Worm (Caenorhabditis elegans) whole organism, mixed stage, embryonic: ENCODE measurements around the gene fbxa-1.
A peak's percentile ranks its signal among the peaks of the same experiment; 100 is the strongest.
"Not testable (repeated sequence)": the region's sequence is repeated elsewhere in the genome, so short reads cannot be mapped to it uniquely, and the experiment has no call there.

ENCODE experiments used
- bed-3 ChIP-seq: fragments of 200-800 bp; sonication (Bioruptor generic); optimal IDR thresholded peaks from 3 replicates; lab custom pipeline; 2018; ENCODE audit warnings: mild to moderate bottlenecking, missing genetic modification characterization, moderate library complexity, missing compliant biosample characterization
- blmp-1 ChIP-seq: fragments of 150-350 bp; optimal IDR thresholded peaks from 2 replicates; lab custom pipeline; 2014; ENCODE audit warnings: missing biosample characterization, missing genetic modification characterization
- ceh-39 ChIP-seq: fragments of 150-350 bp; optimal IDR thresholded peaks from 2 replicates; lab custom pipeline; 2014; ENCODE audit warnings: missing biosample characterization, missing genetic modification characterization
- ceh-43 ChIP-seq: fragments of 200-800 bp; sonication (Bioruptor generic); optimal IDR thresholded peaks from 2 replicates; lab custom pipeline; 2018; ENCODE audit warnings: mild to moderate bottlenecking, missing genetic modification characterization, moderate library complexity, missing compliant biosample characterization
- ces-1 ChIP-seq: fragments of 150-350 bp; optimal IDR thresholded peaks from 2 replicates; lab custom pipeline; 2014; ENCODE audit warnings: missing biosample characterization, missing genetic modification reagents, missing genetic modification characterization
- cnd-1 ChIP-seq: fragments of 200-800 bp; sonication (Bioruptor generic); optimal IDR thresholded peaks from 2 replicates; lab custom pipeline; 2018; ENCODE audit warnings: mild to moderate bottlenecking, missing genetic modification characterization, missing compliant biosample characterization
- drap-1 ChIP-seq: fragments of 200-800 bp; sonication (Bioruptor generic); optimal IDR thresholded peaks from 3 replicates; lab custom pipeline; 2018; ENCODE audit warnings: mild to moderate bottlenecking, missing genetic modification characterization, missing compliant biosample characterization
- elt-1 ChIP-seq: sonication (generic microtip); optimal IDR thresholded peaks from 2 replicates; lab custom pipeline; 2017; ENCODE audit warnings: missing genetic modification characterization, mild to moderate bottlenecking, missing compliant biosample characterization, antibody characterized with exemption, moderate library complexity, borderline replicate concordance; ENCODE audit not compliant: insufficient read depth
- elt-3 ChIP-seq: fragments of 150-350 bp; optimal IDR thresholded peaks from 2 replicates; lab custom pipeline; 2014; ENCODE audit warnings: missing biosample characterization, missing genetic modification characterization
- ham-2 ChIP-seq: fragments of 200-800 bp; sonication (Bioruptor generic); optimal IDR thresholded peaks from 2 replicates; lab custom pipeline; 2018; ENCODE audit warnings: mild to moderate bottlenecking, missing genetic modification characterization, missing compliant biosample characterization
- lin-13 ChIP-seq: fragments of 150-350 bp; optimal IDR thresholded peaks from 2 replicates; lab custom pipeline; 2014; ENCODE audit warnings: missing biosample characterization, missing genetic modification characterization
- lin-32 ChIP-seq: fragments of 200-800 bp; sonication (Bioruptor generic); optimal IDR thresholded peaks from 2 replicates; lab custom pipeline; 2018; ENCODE audit warnings: mild to moderate bottlenecking, missing genetic modification characterization, missing compliant biosample characterization
- lsy-2 ChIP-seq: fragments of 150-350 bp; optimal IDR thresholded peaks from 2 replicates; lab custom pipeline; 2014; ENCODE audit warnings: missing biosample characterization, missing genetic modification characterization
- mab-5 ChIP-seq: fragments of 150-350 bp; optimal IDR thresholded peaks from 2 replicates; lab custom pipeline; 2014; ENCODE audit warnings: missing biosample characterization, missing genetic modification characterization
- mep-1 ChIP-seq: fragments of 150-350 bp; optimal IDR thresholded peaks from 2 replicates; lab custom pipeline; 2017; ENCODE audit warnings: missing biosample characterization, missing genetic modification reagents, missing genetic modification characterization, inconsistent platforms
- nhr-2 ChIP-seq: fragments of 150-350 bp; optimal IDR thresholded peaks from 2 replicates; lab custom pipeline; 2014; ENCODE audit warnings: missing biosample characterization, missing genetic modification characterization
- nhr-237 ChIP-seq: fragments of 150-350 bp; optimal IDR thresholded peaks from 2 replicates; lab custom pipeline; 2014; ENCODE audit warnings: missing biosample characterization, missing genetic modification characterization
- nhr-28 ChIP-seq: fragments of 150-350 bp; optimal IDR thresholded peaks from 2 replicates; lab custom pipeline; 2014; ENCODE audit warnings: missing biosample characterization, missing genetic modification characterization
- nhr-76 ChIP-seq: sonication (generic microtip); optimal IDR thresholded peaks from 2 replicates; lab custom pipeline; 2017; ENCODE audit warnings: missing biosample characterization, missing genetic modification characterization
- pha-4 ChIP-seq: fragments of 150-350 bp; optimal IDR thresholded peaks from 2 replicates; lab custom pipeline; 2018; ENCODE audit warnings: missing biosample characterization, missing genetic modification reagents, missing genetic modification characterization
- sem-2 ChIP-seq: fragments of 200-800 bp; sonication (Bioruptor generic); optimal IDR thresholded peaks from 2 replicates; lab custom pipeline; 2018; ENCODE audit warnings: mild to moderate bottlenecking, missing genetic modification characterization, missing compliant biosample characterization
- snpc-4 ChIP-seq: fragments of 150-350 bp; optimal IDR thresholded peaks from 2 replicates; lab custom pipeline; 2014; ENCODE audit warnings: missing biosample characterization, missing genetic modification characterization
- sptf-1 ChIP-seq: sonication (generic microtip); optimal IDR thresholded peaks from 2 replicates; lab custom pipeline; 2017; ENCODE audit warnings: mild to moderate bottlenecking, missing genetic modification characterization, moderate library complexity, missing compliant biosample characterization
- tbx-8 ChIP-seq: fragments of 200-800 bp; sonication (Bioruptor generic); optimal IDR thresholded peaks from 2 replicates; lab custom pipeline; 2018; ENCODE audit warnings: mild to moderate bottlenecking, missing genetic modification characterization, moderate library complexity, missing compliant biosample characterization
- unc-120 ChIP-seq: sonication (generic microtip); optimal IDR thresholded peaks from 2 replicates; lab custom pipeline; 2017; ENCODE audit warnings: missing genetic modification characterization, missing compliant biosample characterization; ENCODE audit not compliant: poor library complexity, severe bottlenecking
- unc-39 ChIP-seq: fragments of 150-350 bp; optimal IDR thresholded peaks from 2 replicates; lab custom pipeline; 2014; ENCODE audit warnings: missing biosample characterization, missing genetic modification characterization
- unc-62 ChIP-seq: fragments of 150-350 bp; optimal IDR thresholded peaks from 2 replicates; lab custom pipeline; 2014; ENCODE audit warnings: missing biosample characterization, missing genetic modification reagents, missing genetic modification characterization
- zip-8 ChIP-seq: fragments of 150-350 bp; optimal IDR thresholded peaks from 2 replicates; lab custom pipeline; 2014; ENCODE audit warnings: missing biosample characterization, missing genetic modification characterization
- ztf-11 ChIP-seq: fragments of 150-350 bp; optimal IDR thresholded peaks from 2 replicates; lab custom pipeline; 2014; ENCODE audit warnings: missing biosample characterization, missing genetic modification characterization

fbxa-1 gene

ce11 chrIII:2272075-2272474 lies 35.9 kb downstream of the fbxa-1 start, which contains the start of gene fbxa-48:
Gene fbxa-48, minus strand, starts transcription at chrIII:2272175.
- TF ChIP-seq mab-5 (tag; lab: Kevin White, UChicago) (no peak), pha-4 (tag; lab: Kevin White, UChicago) (no peak), unc-39 (no peak), nhr-2 (tag; lab: Kevin White, UChicago) (no peak), nhr-237 (no peak), sptf-1 (no peak), blmp-1 (tag; lab: Kevin White, UChicago) (no peak), tbx-8 (no peak), bed-3 (GFP tag; lab: Kevin White, UChicago) (no peak), unc-62 (GFP tag; lab: Kevin White, UChicago) (no peak), nhr-28 (no peak), ham-2 (GFP tag; lab: Kevin White, UChicago) (no peak), lin-32 (GFP tag; lab: Kevin White, UChicago) (no peak), lsy-2 (no peak)
- TF ChIP-seq, all 35 proteins: peak for 0

ce11 chrIII:2265986-2266701 lies 41.8 kb downstream of the fbxa-1 start, which contains the start of gene fbxa-9:
Gene fbxa-9, plus strand, starts transcription at chrIII:2266651.
- TF ChIP-seq unc-120 (tag; lab: Kevin White, UChicago) (no peak), nhr-28 (no peak), elt-3 (no peak), lin-13 (tag; lab: Kevin White, UChicago) (no peak), unc-62 (GFP tag; lab: Kevin White, UChicago) (no peak), unc-39 (no peak), tbx-8 (no peak), drap-1 (GFP tag; lab: Kevin White, UChicago) (no peak), snpc-4 (no peak), sem-2 (GFP tag; lab: Kevin White, UChicago) (no peak), ham-2 (GFP tag; lab: Kevin White, UChicago) (no peak), sptf-1 (no peak), mep-1 (tag; lab: Kevin White, UChicago) (no peak)
- TF ChIP-seq, all 35 proteins: peak for 0

DNA sequence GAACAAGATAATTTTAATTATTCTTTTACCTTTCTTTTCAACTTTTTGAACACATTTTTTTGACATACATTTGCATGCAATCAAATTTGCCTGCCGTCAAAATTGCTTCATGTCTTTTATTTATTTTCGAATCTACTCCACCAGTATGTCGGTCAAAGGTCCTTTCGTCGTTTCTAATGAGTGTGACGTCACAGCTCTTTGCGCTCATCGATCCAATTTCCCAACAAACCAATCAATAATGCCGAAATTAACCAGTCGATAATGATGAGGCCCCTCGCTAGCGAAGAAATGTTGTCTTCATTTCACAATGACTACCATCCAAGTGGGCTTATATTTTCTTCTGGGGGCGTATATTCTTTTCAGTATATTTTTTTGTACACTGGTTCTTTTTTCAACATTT lies 45.0 kb downstream of the fbxa-1 start, which contains the start of gene Y54F10BM.6:
Gene Y54F10BM.6 (plus strand): TSS at position 301 of the 400 bp plus-strand sequence.
- TF ChIP-seq ceh-39 (tag; lab: Kevin White, UChicago) (peak; percentile 49), bed-3 (GFP tag; lab: Kevin White, UChicago) (no peak), lsy-2 (no peak), lin-13 (tag; lab: Kevin White, UChicago) (no peak), tbx-8 (no peak), unc-39 (no peak), zip-8 (tag; lab: Kevin White, UChicago) (peak; percentile 6), lin-32 (GFP tag; lab: Kevin White, UChicago) (no peak)

DNA sequence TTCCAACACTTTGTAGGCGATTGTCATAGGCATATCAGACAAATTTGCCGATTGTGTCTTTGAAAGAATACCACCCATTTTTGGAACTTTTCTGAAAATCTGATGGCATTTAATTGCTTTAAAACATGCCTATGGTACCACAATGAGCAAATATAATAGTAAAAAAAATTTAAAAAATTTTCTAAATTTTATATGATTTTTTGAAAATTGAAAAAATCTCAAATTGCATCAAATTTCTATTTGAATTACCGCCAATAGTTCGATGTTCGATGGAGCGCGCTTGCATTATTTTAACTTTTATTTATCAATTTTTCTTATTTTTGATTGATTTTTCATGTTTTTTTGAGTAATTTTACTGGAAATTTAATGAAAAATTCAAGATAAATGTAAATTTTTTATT lies 46.6 kb downstream of the fbxa-1 start, which contains the start of gene fbxa-42:
Gene fbxa-42 (minus strand): TSS at position 101 of the 400 bp plus-strand sequence.
- not testable (repeated sequence) for TF ChIP-seq ceh-43 (GFP tag; lab: Kevin White, UChicago); unc-120 (tag; lab: Kevin White, UChicago); bed-3 (GFP tag; lab: Kevin White, UChicago)

DNA sequence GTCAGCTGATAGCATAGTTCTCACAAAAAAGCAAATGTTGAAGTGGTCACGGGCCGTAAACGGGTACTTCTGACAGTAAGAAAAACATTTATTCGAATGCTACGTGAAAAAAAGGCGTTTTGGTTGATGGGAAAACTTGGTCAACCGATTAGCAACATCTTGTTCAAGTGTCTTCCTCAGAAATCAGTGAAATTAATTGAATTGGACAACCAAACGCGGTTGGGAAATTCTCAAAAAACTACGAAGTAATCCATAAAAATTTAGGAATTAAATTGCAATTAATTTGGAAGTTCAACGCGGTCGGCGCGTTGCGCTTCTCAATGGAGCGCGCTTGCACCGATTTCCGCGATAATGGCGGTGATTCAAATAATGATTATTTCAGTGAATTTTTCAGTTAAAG lies 48.6 kb downstream of the fbxa-1 start:
- no peak for TF ChIP-seq ceh-39 (tag; lab: Kevin White, UChicago)
- TF ChIP-seq elt-1 (tag; lab: Kevin White, UChicago): no peak
- no peak for TF ChIP-seq ces-1
- TF ChIP-seq nhr-28: no peak
- no peak for TF ChIP-seq lin-32 (GFP tag; lab: Kevin White, UChicago)
- TF ChIP-seq ztf-11: no peak

DNA sequence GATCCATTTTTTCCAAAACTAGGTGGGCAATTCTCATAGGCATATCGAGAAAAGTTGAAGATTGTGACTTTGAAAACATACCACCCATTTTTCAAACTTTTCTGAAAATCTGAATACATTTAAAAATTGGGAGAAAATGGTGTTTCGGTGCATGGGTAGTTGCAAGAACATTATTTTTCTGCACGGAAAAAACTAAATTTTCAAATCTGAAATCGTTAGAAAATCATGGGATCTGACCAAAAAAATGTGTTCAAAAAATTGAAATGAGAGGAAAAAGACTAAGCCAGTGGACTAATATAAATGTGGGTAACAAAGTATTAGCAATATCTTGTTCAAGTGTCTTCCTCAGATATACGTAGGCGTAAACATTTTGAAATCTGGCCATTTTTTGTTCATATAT lies 49.1 kb downstream of the fbxa-1 start, which contains the start of gene fbxa-43:
Gene fbxa-43 (minus strand): TSS at position 101 of the 400 bp plus-strand sequence.
- TF ChIP-seq lin-13 (tag; lab: Kevin White, UChicago) (no peak), sem-2 (GFP tag; lab: Kevin White, UChicago) (no peak), cnd-1 (tag; lab: Kevin White, UChicago) (no peak), ztf-11 (no peak), nhr-2 (tag; lab: Kevin White, UChicago) (no peak), snpc-4 (no peak), nhr-237 (no peak), unc-62 (GFP tag; lab: Kevin White, UChicago) (no peak), ceh-43 (GFP tag; lab: Kevin White, UChicago) (no peak), nhr-76 (tag; lab: Kevin White, UChicago) (no peak), mab-5 (tag; lab: Kevin White, UChicago) (no peak), bed-3 (GFP tag; lab: Kevin White, UChicago) (no peak)
